Worm (Caenorhabditis elegans) whole organism, L1 larva: ENCODE data around the gene F43C11.4.

ENCODE experiments used
- C04F5.9 ChIP-seq: sonication (generic microtip); optimal IDR thresholded peaks from 2 replicates; lab custom pipeline; 2016; ENCODE audit warnings: missing genetic modification characterization, missing compliant biosample characterization
- F16B12.6 ChIP-seq: fragments of 150-350 bp; optimal IDR thresholded peaks from 2 replicates; lab custom pipeline; 2014; ENCODE audit warnings: missing biosample characterization, missing genetic modification characterization
- alr-1 ChIP-seq: fragments of 200-800 bp; sonication (Bioruptor generic); optimal IDR thresholded peaks from 2 replicates; lab custom pipeline; 2018; ENCODE audit warnings: borderline replicate concordance, mild to moderate bottlenecking, missing genetic modification characterization, missing compliant biosample characterization
- blmp-1 ChIP-seq: fragments of 150-350 bp; optimal IDR thresholded peaks from 2 replicates; lab custom pipeline; 2014; ENCODE audit warnings: missing biosample characterization, missing genetic modification characterization
- ceh-8 ChIP-seq: fragments of 200-800 bp; sonication (Bioruptor generic); optimal IDR thresholded peaks from 2 replicates; lab custom pipeline; 2018; ENCODE audit warnings: mild to moderate bottlenecking, missing genetic modification characterization, moderate library complexity, missing compliant biosample characterization
- ceh-88 ChIP-seq: fragments of 200-800 bp; sonication (Bioruptor generic); IDR thresholded peaks from 2 replicates; pipeline ENCODE4 v1.3.6; 2022; ENCODE audit warnings: missing genetic modification characterization, missing compliant biosample characterization
- dsc-1 ChIP-seq: sonication (generic microtip); optimal IDR thresholded peaks from 2 replicates; lab custom pipeline; 2016; ENCODE audit warnings: mild to moderate bottlenecking, missing genetic modification characterization, missing compliant biosample characterization
- efl-1 ChIP-seq, 4 experiments: fragments of 150-350 bp; optimal IDR thresholded peaks in 3 of 4; peaks in 1 of 4; 1 replicate in 1 of 4; 2 replicates in 3 of 4; lab custom pipeline; 2014; ENCODE audit warnings: missing biosample characterization in 2 of 4, missing genetic modification characterization in 2 of 4, missing genetic modification reagents in 2 of 4
- efl-3 ChIP-seq: fragments of 200-800 bp; sonication (Bioruptor generic); optimal IDR thresholded peaks from 2 replicates; lab custom pipeline; 2018; ENCODE audit warnings: mild to moderate bottlenecking, missing genetic modification characterization, missing compliant biosample characterization
- egl-27 ChIP-seq, 2 experiments: fragments of 150-350 bp in 1 of 2; sonication (generic microtip); optimal IDR thresholded peaks; 3 replicates each; lab custom pipeline; 2017 to 2018; ENCODE audit warnings: missing biosample characterization in 2 of 2, missing genetic modification characterization in 2 of 2, missing genetic modification reagents in 2 of 2
- elt-2 ChIP-seq: sonication (generic microtip); optimal IDR thresholded peaks from 2 replicates; lab custom pipeline; 2016; ENCODE audit warnings: missing genetic modification characterization, mild to moderate bottlenecking, inconsistent platforms, missing compliant biosample characterization, missing genetic modification reagents
- ets-5 ChIP-seq: fragments of 200-800 bp; sonication (Bioruptor generic); IDR thresholded peaks from 2 replicates; pipeline ENCODE4 v1.3.6; 2022; ENCODE audit warnings: missing genetic modification characterization, missing compliant biosample characterization
- fkh-10 ChIP-seq: sonication (generic microtip); optimal IDR thresholded peaks from 2 replicates; lab custom pipeline; 2017; ENCODE audit warnings: missing biosample characterization, missing genetic modification reagents, missing genetic modification characterization
- fkh-4 ChIP-seq: sonication (generic microtip); optimal IDR thresholded peaks from 2 replicates; lab custom pipeline; 2016; ENCODE audit warnings: missing compliant biosample characterization, missing genetic modification characterization, borderline replicate concordance
- fos-1 ChIP-seq: fragments of 150-350 bp; optimal IDR thresholded peaks from 2 replicates; lab custom pipeline; 2014; ENCODE audit warnings: missing biosample characterization, missing genetic modification characterization
- grh-1 ChIP-seq: fragments of 200-800 bp; sonication (Bioruptor generic); IDR thresholded peaks from 2 replicates; pipeline ENCODE4 v1.3.6; 2022; ENCODE audit warnings: missing genetic modification reagents, missing genetic modification characterization, missing compliant biosample characterization
- hlh-17 ChIP-seq: fragments of 200-800 bp; sonication (Bioruptor generic); optimal IDR thresholded peaks from 2 replicates; lab custom pipeline; 2018; ENCODE audit warnings: missing genetic modification characterization, mild to moderate bottlenecking, missing compliant biosample characterization, moderate library complexity, borderline replicate concordance
- hlh-4 ChIP-seq: sonication (generic microtip); optimal IDR thresholded peaks from 2 replicates; lab custom pipeline; 2016; ENCODE audit warnings: mild to moderate bottlenecking, missing genetic modification characterization, missing compliant biosample characterization
- hpl-2 ChIP-seq: fragments of 150-350 bp; optimal IDR thresholded peaks from 2 replicates; lab custom pipeline; 2014; ENCODE audit warnings: missing biosample characterization, missing genetic modification reagents, missing genetic modification characterization
- irx-1 ChIP-seq: sonication (generic microtip); optimal IDR thresholded peaks from 2 replicates; lab custom pipeline; 2016; ENCODE audit warnings: missing genetic modification characterization, missing compliant biosample characterization
- isw-1 ChIP-seq: fragments of 200-800 bp; sonication (Bioruptor generic); IDR thresholded peaks from 2 replicates; pipeline ENCODE4 v1.3.6; 2022; ENCODE audit warnings: missing genetic modification characterization, missing compliant biosample characterization
- jun-1 ChIP-seq: fragments of 150-350 bp; optimal IDR thresholded peaks from 2 replicates; lab custom pipeline; 2014; ENCODE audit warnings: missing biosample characterization, missing genetic modification reagents, missing genetic modification characterization
- lin-13 ChIP-seq: fragments of 150-350 bp; optimal IDR thresholded peaks from 2 replicates; lab custom pipeline; 2014; ENCODE audit warnings: missing biosample characterization, missing genetic modification reagents, missing genetic modification characterization
- lin-14 ChIP-seq: fragments of 200-800 bp; sonication (Bioruptor generic); optimal IDR thresholded peaks from 2 replicates; lab custom pipeline; 2018; ENCODE audit warnings: mild to moderate bottlenecking, missing genetic modification characterization, moderate library complexity, missing compliant biosample characterization
- lin-15B ChIP-seq: fragments of 150-350 bp; sonication (generic microtip); optimal IDR thresholded peaks from 3 replicates; lab custom pipeline; 2014; ENCODE audit warnings: missing biosample characterization, missing genetic modification characterization
- lin-39 ChIP-seq: fragments of 150-350 bp; optimal IDR thresholded peaks from 2 replicates; lab custom pipeline; 2014; ENCODE audit warnings: missing biosample characterization, missing genetic modification reagents, missing genetic modification characterization
- lsy-2 ChIP-seq, 2 experiments: fragments of 150-350 bp; optimal IDR thresholded peaks; 2 replicates each; lab custom pipeline; 2014; ENCODE audit warnings: missing biosample characterization in 2 of 2, missing genetic modification characterization in 2 of 2
- mab-9 ChIP-seq: fragments of 200-800 bp; sonication (Bioruptor generic); IDR thresholded peaks from 2 replicates; pipeline ENCODE4 v1.3.6; 2022; ENCODE audit warnings: missing genetic modification reagents, missing genetic modification characterization, missing compliant biosample characterization
- mdl-1 ChIP-seq, 2 experiments: fragments of 150-350 bp; optimal IDR thresholded peaks; 2 replicates each; lab custom pipeline; 2014 to 2017; ENCODE audit warnings: missing biosample characterization in 2 of 2, missing genetic modification characterization in 2 of 2, inconsistent platforms in 1 of 2
- mep-1 ChIP-seq: fragments of 150-350 bp; optimal IDR thresholded peaks from 2 replicates; lab custom pipeline; 2014; ENCODE audit warnings: missing biosample characterization, missing genetic modification characterization
- nhr-11 ChIP-seq: fragments of 150-350 bp; optimal IDR thresholded peaks from 2 replicates; lab custom pipeline; 2014; ENCODE audit warnings: missing biosample characterization, missing genetic modification characterization
- nhr-12 ChIP-seq: sonication (generic microtip); optimal IDR thresholded peaks from 2 replicates; lab custom pipeline; 2017; ENCODE audit warnings: missing biosample characterization, missing genetic modification characterization
- nhr-237 ChIP-seq: fragments of 150-350 bp; optimal IDR thresholded peaks from 2 replicates; lab custom pipeline; 2014; ENCODE audit warnings: missing biosample characterization, missing genetic modification characterization
- nhr-28 ChIP-seq: fragments of 150-350 bp; optimal IDR thresholded peaks from 2 replicates; lab custom pipeline; 2014; ENCODE audit warnings: missing biosample characterization, missing genetic modification characterization
- nhr-47 ChIP-seq: sonication (generic microtip); optimal IDR thresholded peaks from 2 replicates; lab custom pipeline; 2016; ENCODE audit warnings: mild to moderate bottlenecking, missing genetic modification characterization, moderate library complexity, missing compliant biosample characterization
- nhr-77 ChIP-seq: fragments of 150-350 bp; optimal IDR thresholded peaks from 2 replicates; lab custom pipeline; 2014; ENCODE audit warnings: missing biosample characterization, missing genetic modification characterization
- nhr-84 ChIP-seq: sonication (generic microtip); optimal IDR thresholded peaks from 2 replicates; lab custom pipeline; 2017; ENCODE audit warnings: missing biosample characterization, missing genetic modification characterization
- pax-3 ChIP-seq: fragments of 200-800 bp; sonication (Bioruptor generic); optimal IDR thresholded peaks from 2 replicates; lab custom pipeline; 2018; ENCODE audit warnings: mild to moderate bottlenecking, missing genetic modification characterization, moderate library complexity, missing compliant biosample characterization
- rnt-1 ChIP-seq: sonication (generic microtip); optimal IDR thresholded peaks from 2 replicates; lab custom pipeline; 2016; ENCODE audit warnings: mild to moderate bottlenecking, missing genetic modification characterization, moderate library complexity, missing compliant biosample characterization
- snpc-4 ChIP-seq: fragments of 150-350 bp; optimal IDR thresholded peaks from 2 replicates; lab custom pipeline; 2014; ENCODE audit warnings: missing biosample characterization, missing genetic modification characterization
- snu-23 ChIP-seq: sonication (generic microtip); optimal IDR thresholded peaks from 2 replicates; lab custom pipeline; 2016; ENCODE audit warnings: missing genetic modification characterization, missing compliant biosample characterization
- sptf-1 ChIP-seq: fragments of 150-350 bp; optimal IDR thresholded peaks from 2 replicates; lab custom pipeline; 2014; ENCODE audit warnings: missing biosample characterization, missing genetic modification characterization
- sup-37 ChIP-seq: fragments of 200-800 bp; sonication (Bioruptor generic); optimal IDR thresholded peaks from 2 replicates; lab custom pipeline; 2018; ENCODE audit warnings: mild to moderate bottlenecking, missing genetic modification characterization, missing compliant biosample characterization
- swsn-7 ChIP-seq: sonication (generic microtip); optimal IDR thresholded peaks from 2 replicates; lab custom pipeline; 2016; ENCODE audit warnings: missing genetic modification characterization, missing compliant biosample characterization
- tbx-2 ChIP-seq: sonication (generic microtip); optimal IDR thresholded peaks from 2 replicates; lab custom pipeline; 2016; ENCODE audit warnings: missing genetic modification characterization, missing compliant biosample characterization
- tlp-1 ChIP-seq: fragments of 150-350 bp; optimal IDR thresholded peaks from 2 replicates; lab custom pipeline; 2014; ENCODE audit warnings: missing biosample characterization, missing genetic modification characterization
- unc-30 ChIP-seq: sonication (generic microtip); optimal IDR thresholded peaks from 2 replicates; lab custom pipeline; 2017; ENCODE audit warnings: missing biosample characterization, missing genetic modification characterization
- unc-62 ChIP-seq: fragments of 150-350 bp; optimal IDR thresholded peaks from 2 replicates; lab custom pipeline; 2014; ENCODE audit warnings: missing biosample characterization, missing genetic modification reagents, missing genetic modification characterization
- unc-98 ChIP-seq: fragments of 200-800 bp; sonication (Bioruptor generic); IDR thresholded peaks from 2 replicates; pipeline ENCODE4 v1.3.6; 2022; ENCODE audit warnings: missing genetic modification characterization, missing compliant biosample characterization
- vab-15 ChIP-seq: sonication (generic microtip); optimal IDR thresholded peaks from 2 replicates; lab custom pipeline; 2017; ENCODE audit warnings: missing genotype, mild to moderate bottlenecking, missing genetic modification characterization, missing compliant biosample characterization
- zag-1 ChIP-seq: fragments of 150-350 bp; optimal IDR thresholded peaks from 2 replicates; lab custom pipeline; 2014; ENCODE audit warnings: missing biosample characterization, missing genetic modification characterization
- zip-4 ChIP-seq: fragments of 200-800 bp; sonication (Bioruptor generic); optimal IDR thresholded peaks from 2 replicates; lab custom pipeline; 2018; ENCODE audit warnings: mild to moderate bottlenecking, missing genetic modification characterization, moderate library complexity, missing compliant biosample characterization
- ztf-11 ChIP-seq, 2 experiments: sonication (generic microtip); optimal IDR thresholded peaks; 2 replicates each; lab custom pipeline; 2016 to 2017; ENCODE audit warnings: missing genetic modification characterization in 2 of 2, missing biosample characterization in 1 of 2, missing compliant biosample characterization in 1 of 2

F43C11.4 gene

ce11 chrII:2378465-2379009, 31.8 kb downstream of the F43C11.4 start:
- TF ChIP-seq egl-27 (tag; optimal IDR thresholded peaks at IDR 0.05; lab: Kevin White, UChicago) (peak in 1 of 2 experiments; percentile 69), nhr-12 (tag; lab: Kevin White, UChicago) (no peak), sup-37 (GFP tag; lab: Kevin White, UChicago) (no peak), ceh-88 (GFP tag; lab: Robert Waterston, UW) (no peak), pax-3 (tag; lab: Kevin White, UChicago) (peak; percentile 90), ets-5 (no peak), lin-13 (GFP tag; lab: Kevin White, UChicago) (no peak), fkh-10 (GFP tag; lab: Kevin White, UChicago) (no peak), elt-2 (peak; percentile 100), nhr-11 (tag; lab: Kevin White, UChicago) (no peak), nhr-47 (tag; lab: Kevin White, UChicago) (no peak), swsn-7 (tag; lab: Kevin White, UChicago) (no peak), grh-1 (no peak), unc-62 (GFP tag; lab: Kevin White, UChicago) (no peak), nhr-84 (tag; lab: Kevin White, UChicago) (no peak), ceh-8 (GFP tag; lab: Kevin White, UChicago) (no peak), isw-1 (GFP tag; lab: Robert Waterston, UW) (no peak), unc-98 (GFP tag; lab: Robert Waterston, UW) (no peak), dsc-1 (no peak), lin-14 (peak; percentile 33), nhr-77 (tag; lab: Kevin White, UChicago) (no peak), efl-3 (GFP tag; lab: Kevin White, UChicago) (no peak), fkh-4 (tag; lab: Kevin White, UChicago) (no peak), mep-1 (tag; lab: Kevin White, UChicago) (no peak), C04F5.9 (no peak), blmp-1 (tag; lab: Kevin White, UChicago) (no peak), snpc-4 (tag; lab: Kevin White, UChicago) (no peak), vab-15 (tag; lab: Kevin White, UChicago) (no peak), nhr-28 (tag; lab: Kevin White, UChicago) (no peak), sptf-1 (tag; lab: Kevin White, UChicago) (no peak), irx-1 (tag; lab: Kevin White, UChicago) (no peak), mdl-1 (tag; optimal IDR thresholded peaks at IDR 0.05; lab: Kevin White, UChicago) (peak in 1 of 2 experiments; percentile 8), unc-30 (tag; lab: Kevin White, UChicago) (no peak), zag-1 (tag; lab: Kevin White, UChicago) (no peak), hpl-2 (peak; percentile 34), hlh-4 (tag; lab: Kevin White, UChicago) (no peak), efl-1 (optimal IDR thresholded peaks at IDR 0.05; lab: Kevin White, UChicago) (no peak), efl-1 (GFP tag; optimal IDR thresholded peaks at IDR 0.05 in 1 of 2; lab: Kevin White, UChicago) (peak in 1 of 2 experiments; percentile 80), jun-1 (tag; lab: Kevin White, UChicago) (peak; percentile 92), ztf-11 (tag; optimal IDR thresholded peaks at IDR 0.05; lab: Kevin White, UChicago) (no peak), hlh-17 (no peak), lin-39 (tag; lab: Kevin White, UChicago) (no peak), lin-15B (tag; lab: Kevin White, UChicago) (no peak), tbx-2 (tag; lab: Kevin White, UChicago) (peak; percentile 19), lsy-2 (tag; optimal IDR thresholded peaks at IDR 0.05; lab: Kevin White, UChicago) (peak; percentile 46 to 85), F16B12.6 (tag; lab: Kevin White, UChicago) (no peak), alr-1 (tag; lab: Kevin White, UChicago) (no peak), snu-23 (GFP tag; lab: Kevin White, UChicago) (no peak), zip-4 (GFP tag; lab: Kevin White, UChicago) (no peak), nhr-237 (tag; lab: Kevin White, UChicago) (no peak), tlp-1 (tag; lab: Kevin White, UChicago) (peak; percentile 60), rnt-1 (tag; lab: Kevin White, UChicago) (no peak), mab-9 (no peak), fos-1 (tag; lab: Kevin White, UChicago) (no peak)
